Worm (Caenorhabditis elegans) whole organism, L2 larva: ENCODE results near the gene H40L08.9.

ENCODE experiments used
- R02D3.7 ChIP-seq: fragments of 150-350 bp; optimal IDR thresholded peaks from 2 replicates; lab custom pipeline; 2014; ENCODE audit warnings: missing biosample characterization, missing genetic modification characterization
- Y55F3AM.14 ChIP-seq: fragments of 200-800 bp; sonication (Bioruptor generic); optimal IDR thresholded peaks from 2 replicates; lab custom pipeline; 2018; ENCODE audit warnings: mild to moderate bottlenecking, missing genetic modification characterization, missing compliant biosample characterization
- ZK546.5 ChIP-seq: sonication (generic microtip); optimal IDR thresholded peaks from 2 replicates; lab custom pipeline; 2017; ENCODE audit warnings: missing biosample characterization, missing genetic modification characterization
- ama-1 ChIP-seq: fragments of 150-350 bp; optimal IDR thresholded peaks from 2 replicates; lab custom pipeline; 2018; ENCODE audit warnings: inconsistent platforms
- blmp-1 ChIP-seq: sonication (generic microtip); optimal IDR thresholded peaks from 2 replicates; lab custom pipeline; 2017; ENCODE audit warnings: missing genetic modification characterization, mild to moderate bottlenecking, missing compliant biosample characterization, antibody characterized with exemption, moderate library complexity; ENCODE audit not compliant: insufficient read depth
- crh-2 ChIP-seq: sonication (generic microtip); optimal IDR thresholded peaks from 2 replicates; lab custom pipeline; 2017; ENCODE audit warnings: missing biosample characterization, missing genetic modification characterization
- elt-1 ChIP-seq: fragments of 150-350 bp; optimal IDR thresholded peaks from 2 replicates; lab custom pipeline; 2014; ENCODE audit warnings: missing biosample characterization, missing genetic modification characterization
- elt-3 ChIP-seq: sonication (generic microtip); optimal IDR thresholded peaks from 2 replicates; lab custom pipeline; 2017; ENCODE audit warnings: missing biosample characterization, missing genetic modification characterization
- fos-1 ChIP-seq: fragments of 150-350 bp; optimal IDR thresholded peaks from 2 replicates; lab custom pipeline; 2014; ENCODE audit warnings: missing biosample characterization, missing genetic modification characterization
- gmeb-1 ChIP-seq: fragments of 150-350 bp; optimal IDR thresholded peaks from 2 replicates; lab custom pipeline; 2014; ENCODE audit warnings: missing biosample characterization, missing genetic modification characterization
- lin-11 ChIP-seq: fragments of 150-350 bp; sonication (generic microtip); optimal IDR thresholded peaks from 2 replicates; lab custom pipeline; 2014; ENCODE audit warnings: missing biosample characterization, missing genetic modification characterization, inconsistent platforms, mixed read lengths
- lin-39 ChIP-seq: fragments of 150-350 bp; optimal IDR thresholded peaks from 2 replicates; lab custom pipeline; 2014; ENCODE audit warnings: missing biosample characterization, missing genetic modification reagents, missing genetic modification characterization
- mab-5 ChIP-seq: fragments of 150-350 bp; optimal IDR thresholded peaks from 2 replicates; lab custom pipeline; 2014; ENCODE audit warnings: missing biosample characterization, missing genetic modification characterization
- mbf-1 ChIP-seq: sonication (generic microtip); optimal IDR thresholded peaks from 2 replicates; lab custom pipeline; 2017; ENCODE audit warnings: missing biosample characterization, missing genetic modification characterization
- mdl-1 ChIP-seq, 2 experiments: fragments of 150-350 bp in 1 of 2; sonication (generic microtip) in 1 of 2; optimal IDR thresholded peaks; 2 replicates each; lab custom pipeline; 2017; ENCODE audit warnings: missing biosample characterization in 2 of 2, missing genetic modification characterization in 2 of 2
- nhr-11 ChIP-seq: fragments of 150-350 bp; optimal IDR thresholded peaks from 2 replicates; lab custom pipeline; 2014; ENCODE audit warnings: missing biosample characterization, missing genetic modification characterization
- nhr-12 ChIP-seq: fragments of 150-350 bp; optimal IDR thresholded peaks from 2 replicates; lab custom pipeline; 2014; ENCODE audit warnings: missing biosample characterization, missing genetic modification characterization
- nhr-129 ChIP-seq: fragments of 150-350 bp; optimal IDR thresholded peaks from 2 replicates; lab custom pipeline; 2014; ENCODE audit warnings: missing biosample characterization, missing genetic modification characterization
- nhr-21 ChIP-seq: fragments of 150-350 bp; optimal IDR thresholded peaks from 2 replicates; lab custom pipeline; 2014; ENCODE audit warnings: missing biosample characterization, missing genetic modification characterization
- nhr-23 ChIP-seq: fragments of 150-350 bp; optimal IDR thresholded peaks from 2 replicates; lab custom pipeline; 2014; ENCODE audit warnings: missing biosample characterization, missing genetic modification reagents, missing genetic modification characterization
- nhr-237 ChIP-seq: fragments of 150-350 bp; optimal IDR thresholded peaks from 2 replicates; lab custom pipeline; 2014; ENCODE audit warnings: missing biosample characterization, missing genetic modification characterization
- nhr-25 ChIP-seq: fragments of 150-350 bp; sonication (generic microtip); optimal IDR thresholded peaks from 3 replicates; lab custom pipeline; 2014; ENCODE audit warnings: missing biosample characterization, missing genetic modification characterization
- nhr-6 ChIP-seq: fragments of 150-350 bp; optimal IDR thresholded peaks from 2 replicates; lab custom pipeline; 2014; ENCODE audit warnings: missing biosample characterization, missing genetic modification characterization
- nhr-77 ChIP-seq: fragments of 150-350 bp; optimal IDR thresholded peaks from 2 replicates; lab custom pipeline; 2014; ENCODE audit warnings: missing biosample characterization, missing genetic modification characterization
- peb-1 ChIP-seq: fragments of 150-350 bp; optimal IDR thresholded peaks from 2 replicates; lab custom pipeline; 2014; ENCODE audit warnings: missing biosample characterization, missing genetic modification characterization
- sem-4 ChIP-seq: fragments of 150-350 bp; optimal IDR thresholded peaks from 2 replicates; lab custom pipeline; 2014; ENCODE audit warnings: missing biosample characterization, missing genetic modification reagents, missing genetic modification characterization
- skn-1 ChIP-seq: sonication (generic microtip); optimal IDR thresholded peaks from 2 replicates; lab custom pipeline; 2017; ENCODE audit warnings: missing biosample characterization, missing genetic modification characterization
- sma-3 ChIP-seq: sonication (generic microtip); optimal IDR thresholded peaks from 2 replicates; lab custom pipeline; 2016; ENCODE audit warnings: missing genetic modification reagents, missing genetic modification characterization, missing compliant biosample characterization
- sma-9 ChIP-seq, 2 experiments: fragments of 150-350 bp in 1 of 2; sonication (generic microtip) in 1 of 2; optimal IDR thresholded peaks; 2 replicates each; lab custom pipeline; 2014 to 2016; ENCODE audit warnings: missing genetic modification characterization in 2 of 2, mild to moderate bottlenecking in 1 of 2, missing biosample characterization in 1 of 2, missing compliant biosample characterization in 1 of 2, missing genetic modification reagents in 1 of 2, moderate library complexity in 1 of 2
- snpc-4 ChIP-seq: fragments of 150-350 bp; optimal IDR thresholded peaks from 2 replicates; lab custom pipeline; 2014; ENCODE audit warnings: missing biosample characterization, missing genetic modification characterization
- unc-39 ChIP-seq: fragments of 150-350 bp; optimal IDR thresholded peaks from 2 replicates; lab custom pipeline; 2014; ENCODE audit warnings: missing biosample characterization, missing genetic modification characterization
- unc-55 ChIP-seq: fragments of 150-350 bp; sonication (generic microtip); optimal IDR thresholded peaks from 3 replicates; lab custom pipeline; 2014; ENCODE audit warnings: missing biosample characterization, missing genetic modification reagents, missing genetic modification characterization
- unc-62 ChIP-seq: fragments of 150-350 bp; optimal IDR thresholded peaks from 2 replicates; lab custom pipeline; 2014; ENCODE audit warnings: missing biosample characterization, missing genetic modification reagents, missing genetic modification characterization
- ztf-1 ChIP-seq: fragments of 200-800 bp; sonication (Bioruptor generic); conservative IDR thresholded peaks from 2 replicates; pipeline ENCODE4 v1.3.6; 2022; ENCODE audit warnings: missing genetic modification characterization, missing compliant biosample characterization
- ztf-4 ChIP-seq: fragments of 150-350 bp; optimal IDR thresholded peaks from 2 replicates; lab custom pipeline; 2014; ENCODE audit warnings: missing biosample characterization, missing genetic modification characterization

Gene H40L08.9

DNA sequence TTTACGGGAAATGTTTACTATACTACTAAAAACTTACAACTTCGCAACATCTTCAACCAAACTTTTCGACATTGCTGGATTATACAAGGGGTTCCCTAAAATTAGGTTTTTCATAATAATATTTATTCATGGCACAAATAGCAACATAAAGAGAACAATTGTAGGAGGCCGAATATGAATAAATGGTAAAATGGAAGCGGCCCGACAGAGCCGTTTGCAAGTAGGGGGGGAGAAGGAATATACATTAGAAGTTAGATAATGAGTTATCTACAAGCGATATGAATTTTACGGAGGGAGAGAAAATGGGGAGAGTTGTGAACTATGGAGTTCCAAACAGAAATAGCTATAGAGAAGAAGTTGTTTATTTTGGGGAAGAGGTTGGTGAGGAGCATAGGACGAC lies 16.0 kb downstream of the H40L08.9 start, which contains the start of gene fbxa-96:
TSS of gene fbxa-96 (minus strand) at position 101 of the 400 bp plus-strand sequence.
- TF ChIP-seq crh-2 (no peak), peb-1 (no peak), nhr-12 (tag; lab: Kevin White, UChicago) (no peak)

DNA sequence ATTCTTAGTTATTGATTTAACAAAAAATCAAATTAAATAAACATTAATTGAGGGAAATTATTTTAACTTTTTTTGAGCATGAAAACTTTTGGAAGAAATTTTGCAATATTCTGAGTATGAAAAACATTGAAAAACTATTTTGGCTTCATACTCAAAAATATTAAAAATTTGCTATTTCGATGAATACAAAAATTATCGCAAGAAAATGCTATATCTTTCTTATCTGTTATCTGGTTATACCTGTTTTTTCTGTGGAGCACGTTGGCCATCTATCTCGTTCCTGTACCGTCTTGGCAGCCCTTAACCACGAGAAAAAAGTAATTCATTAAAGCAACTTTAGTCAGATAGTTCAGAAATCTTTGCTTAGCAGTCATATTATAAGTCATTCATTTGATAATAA lies 18.4 kb downstream of the H40L08.9 start:
- TF ChIP-seq sma-3 = no peak
- TF ChIP-seq ama-1 (lab: Kevin White, UChicago) = no peak
- no peak for TF ChIP-seq sem-4 (tag; lab: Kevin White, UChicago)
- TF ChIP-seq blmp-1 (tag; lab: Kevin White, UChicago) = no peak
- no peak for TF ChIP-seq mab-5 (tag; lab: Kevin White, UChicago)
- TF ChIP-seq nhr-77 (tag; lab: Kevin White, UChicago) = no peak
- no peak for TF ChIP-seq mdl-1 (tag; optimal IDR thresholded peaks at IDR 0.05; lab: Kevin White, UChicago)
- no peak for TF ChIP-seq sma-9 (GFP tag; optimal IDR thresholded peaks at IDR 0.05; lab: Kevin White, UChicago)
- TF ChIP-seq sma-9 (tag; optimal IDR thresholded peaks at IDR 0.05; lab: Kevin White, UChicago) = no peak
- no peak for TF ChIP-seq snpc-4 (tag; lab: Kevin White, UChicago)
- TF ChIP-seq Y55F3AM.14 (GFP tag; lab: Kevin White, UChicago) = no peak
- no peak for TF ChIP-seq unc-62 (GFP tag; lab: Kevin White, UChicago)
- no peak for TF ChIP-seq unc-55 (GFP tag; lab: Kevin White, UChicago)
- TF ChIP-seq ztf-4 (tag; lab: Kevin White, UChicago) = no peak
- no peak for TF ChIP-seq unc-39 (tag; lab: Kevin White, UChicago)
- TF ChIP-seq mbf-1 (tag; lab: Kevin White, UChicago) = no peak
- no peak for TF ChIP-seq fos-1 (tag; lab: Kevin White, UChicago)
- no peak for TF ChIP-seq elt-3
- TF ChIP-seq, all 48 proteins: peak for 0

DNA sequence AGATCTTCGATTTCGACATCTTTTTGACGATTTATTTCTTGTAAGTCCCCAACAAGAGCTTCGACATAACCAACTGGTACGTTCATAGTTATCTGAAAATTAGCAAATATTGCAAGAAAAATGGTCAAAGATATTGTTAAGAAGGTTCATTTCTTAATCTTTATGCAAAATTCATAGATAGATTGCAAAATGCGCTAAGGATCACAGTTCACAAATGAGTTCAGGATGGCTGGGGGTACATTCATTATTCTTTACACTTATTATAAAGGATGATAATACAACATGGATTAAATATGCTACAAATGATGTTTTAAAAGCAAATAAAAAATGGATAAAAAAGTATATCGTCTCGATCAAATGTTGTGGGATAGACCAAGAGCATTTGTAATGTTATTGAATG lies 19.5 kb downstream of the H40L08.9 start, which contains the start of gene H03G16.5:
TSS of gene H03G16.5 (minus strand) at position 101 of the 400 bp plus-strand sequence.
- TF ChIP-seq sma-3 (no peak), crh-2 (no peak), elt-1 (tag; lab: Kevin White, UChicago) (no peak), nhr-129 (tag; lab: Kevin White, UChicago) (no peak), nhr-6 (tag; lab: Kevin White, UChicago) (no peak), gmeb-1 (no peak), sma-9 (GFP tag; optimal IDR thresholded peaks at IDR 0.05; lab: Kevin White, UChicago) (no peak), sma-9 (tag; optimal IDR thresholded peaks at IDR 0.05; lab: Kevin White, UChicago) (no peak), nhr-237 (tag; lab: Kevin White, UChicago) (no peak), sem-4 (tag; lab: Kevin White, UChicago) (no peak), snpc-4 (tag; lab: Kevin White, UChicago) (no peak), peb-1 (no peak), fos-1 (tag; lab: Kevin White, UChicago) (no peak), nhr-25 (no peak), nhr-12 (tag; lab: Kevin White, UChicago) (no peak)

DNA sequence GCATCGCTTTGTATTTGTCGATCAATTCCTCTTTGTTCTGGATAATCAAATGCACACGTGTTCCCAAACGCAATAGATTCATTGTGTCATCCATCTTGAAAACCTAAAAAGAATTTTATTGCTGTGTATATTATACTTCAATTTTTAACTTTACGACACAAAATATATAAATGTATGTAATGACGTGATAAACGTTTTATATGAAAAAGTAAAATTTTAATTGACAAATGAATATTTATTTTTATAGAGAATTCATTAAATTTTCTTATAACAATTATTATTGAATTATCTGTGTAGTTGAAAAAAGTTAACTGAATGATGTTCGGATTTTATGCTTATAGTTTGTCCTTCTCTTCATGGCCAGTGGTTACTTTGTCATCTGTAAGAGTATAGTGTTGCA lies 20.4 kb downstream of the H40L08.9 start, which contains the start of gene H03G16.7:
TSS of gene H03G16.7 (minus strand) at position 101 of the 400 bp plus-strand sequence.
- no peak for TF ChIP-seq nhr-23 (tag; lab: Kevin White, UChicago)
- no peak for TF ChIP-seq sma-9 (GFP tag; optimal IDR thresholded peaks at IDR 0.05; lab: Kevin White, UChicago)
- no peak for TF ChIP-seq sma-9 (tag; optimal IDR thresholded peaks at IDR 0.05; lab: Kevin White, UChicago)
- no peak for TF ChIP-seq Y55F3AM.14 (GFP tag; lab: Kevin White, UChicago)
- no peak for TF ChIP-seq blmp-1 (tag; lab: Kevin White, UChicago)
- TF ChIP-seq nhr-21 (tag; lab: Kevin White, UChicago) = no peak
- no peak for TF ChIP-seq lin-39
- no peak for TF ChIP-seq lin-11 (tag; lab: Kevin White, UChicago)
- no peak for TF ChIP-seq R02D3.7 (tag; lab: Kevin White, UChicago)
- no peak for TF ChIP-seq ama-1 (lab: Kevin White, UChicago)
- no peak for TF ChIP-seq elt-3
- TF ChIP-seq mbf-1 (tag; lab: Kevin White, UChicago) = no peak
- TF ChIP-seq sem-4 (tag; lab: Kevin White, UChicago) = no peak
- TF ChIP-seq sma-3 = no peak
- no peak for TF ChIP-seq ztf-1 (GFP tag; lab: Robert Waterston, UW)
- TF ChIP-seq crh-2 = no peak
- no peak for TF ChIP-seq ZK546.5 (tag; lab: Kevin White, UChicago)
- no peak for TF ChIP-seq nhr-129 (tag; lab: Kevin White, UChicago)
- TF ChIP-seq skn-1 = no peak
- TF ChIP-seq nhr-11 (tag; lab: Kevin White, UChicago) = no peak
- TF ChIP-seq, all 48 proteins: peak for 0
